Worm (Caenorhabditis elegans): ENCODE measurements around the gene dod-3.

Gene dod-3

DNA sequence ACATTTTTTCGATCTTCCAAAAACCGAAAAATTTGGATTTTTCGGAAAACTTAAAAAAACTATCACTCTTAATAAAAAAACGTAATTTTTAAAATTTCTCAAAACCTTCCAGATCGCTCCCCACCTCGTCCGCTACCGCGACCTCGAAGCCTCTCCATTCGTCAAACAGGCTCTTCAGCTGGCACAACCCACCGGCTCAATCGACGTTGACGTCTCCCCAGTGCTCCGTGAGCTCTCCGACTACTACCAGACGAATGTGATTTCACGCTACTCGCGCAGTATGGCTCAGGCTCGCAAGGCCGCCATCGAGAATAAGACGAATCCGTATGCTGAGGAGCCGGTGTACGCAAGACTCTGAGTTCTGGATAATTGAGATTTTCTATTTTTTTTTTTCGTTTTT lies 24.5 kb downstream of the dod-3 start:
- TF ChIP-seq mab-9 (GFP tag; IDR thresholded peaks at IDR 0.05): no peak
- no peak for TF ChIP-seq efl-1 (optimal IDR thresholded peaks at IDR 0.05)
- TF ChIP-seq efl-1 (GFP tag; optimal IDR thresholded peaks at IDR 0.05 in 1 of 2): peak in 1 of 2 experiments; percentile 71

DNA sequence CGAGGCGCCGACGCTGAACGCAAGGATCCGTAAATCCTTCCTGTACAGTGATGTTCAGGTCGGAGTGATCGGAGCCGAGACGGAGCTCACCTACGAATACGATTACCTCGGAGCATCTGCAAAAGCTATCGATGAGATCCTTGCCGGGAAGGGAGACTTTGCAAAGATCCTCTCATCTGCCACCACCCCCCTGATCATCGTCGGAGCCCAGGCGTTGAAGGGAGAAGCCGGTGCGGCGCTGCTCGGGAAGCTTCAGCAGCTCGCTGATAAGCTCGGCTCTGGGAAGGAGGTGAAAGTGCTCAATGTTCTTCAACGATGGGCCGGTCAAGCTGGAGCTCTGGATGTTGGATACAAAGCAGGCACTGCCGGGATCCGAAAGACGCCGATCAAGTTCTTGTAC lies 27.6 kb downstream of the dod-3 start:
- TF ChIP-seq fkh-10 (GFP tag; optimal IDR thresholded peaks at IDR 0.05) (no peak), dpl-1 (GFP tag; optimal IDR thresholded peaks at IDR 0.05) (no peak), nhr-90 (tag; optimal IDR thresholded peaks at IDR 0.05; ENCODE audit: poor library complexity) (no peak), lin-13 (GFP tag; optimal IDR thresholded peaks at IDR 0.05) (no peak), unc-98 (GFP tag; IDR thresholded peaks at IDR 0.05) (no peak), fkh-4 (tag; optimal IDR thresholded peaks at IDR 0.05; ENCODE audit: borderline replicate concordance) (no peak), C34B4.2 (tag; optimal IDR thresholded peaks at IDR 0.05) (no peak), nhr-28 (tag; optimal IDR thresholded peaks at IDR 0.05) (no peak)

DNA sequence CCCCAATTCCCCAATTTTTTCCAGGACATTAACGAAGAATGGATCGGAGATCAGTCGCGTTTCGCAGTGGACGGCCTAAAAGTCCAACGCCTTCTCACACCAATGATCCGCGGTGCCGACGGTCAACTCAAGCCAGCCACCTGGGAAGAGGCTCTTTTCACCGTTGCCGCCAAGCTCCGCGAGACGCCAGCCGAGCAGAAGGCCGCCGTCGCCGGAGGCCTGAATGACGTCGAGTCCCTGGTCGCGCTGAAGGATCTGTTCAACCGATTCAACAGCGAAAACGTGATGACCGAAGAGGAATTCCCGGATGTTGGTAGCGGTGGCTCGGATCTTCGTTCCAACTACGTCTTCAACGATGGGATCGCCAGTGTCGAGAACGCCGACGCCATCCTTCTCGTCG lies 28.0 kb downstream of the dod-3 start:
- TF ChIP-seq lin-14 (GFP tag; optimal IDR thresholded peaks at IDR 0.05): no peak
- TF ChIP-seq irx-1 (tag; optimal IDR thresholded peaks at IDR 0.05): no peak
- TF ChIP-seq nhr-237 (tag; optimal IDR thresholded peaks at IDR 0.05): no peak
- TF ChIP-seq blmp-1 (tag; optimal IDR thresholded peaks at IDR 0.05): no peak
- TF ChIP-seq egl-27 (tag; optimal IDR thresholded peaks at IDR 0.05): no peak
- TF ChIP-seq nhr-84 (tag; optimal IDR thresholded peaks at IDR 0.05): no peak
- TF ChIP-seq dsc-1 (tag; optimal IDR thresholded peaks at IDR 0.05): no peak
- TF ChIP-seq C16A3.4 (tag; optimal IDR thresholded peaks at IDR 0.05): no peak
- no peak for TF ChIP-seq nhr-20 (tag; optimal IDR thresholded peaks at IDR 0.05)
- TF ChIP-seq hlh-17 (GFP tag; optimal IDR thresholded peaks at IDR 0.05; ENCODE audit: borderline replicate concordance): no peak
- no peak for TF ChIP-seq nhr-47 (tag; optimal IDR thresholded peaks at IDR 0.05)
- TF ChIP-seq aly-2 (tag; optimal IDR thresholded peaks at IDR 0.05): no peak
- no peak for TF ChIP-seq zag-1 (tag; optimal IDR thresholded peaks at IDR 0.05)
- TF ChIP-seq elt-2 (tag; optimal IDR thresholded peaks at IDR 0.05): no peak
- no peak for TF ChIP-seq lin-13 (GFP tag; optimal IDR thresholded peaks at IDR 0.05)
- no peak for TF ChIP-seq unc-86 (tag; optimal IDR thresholded peaks at IDR 0.05)
- no peak for TF ChIP-seq snpc-4 (tag; optimal IDR thresholded peaks at IDR 0.05)
- no peak for TF ChIP-seq alr-1 (tag; optimal IDR thresholded peaks at IDR 0.05; ENCODE audit: borderline replicate concordance)
- no peak for TF ChIP-seq lin-35 (GFP tag; optimal IDR thresholded peaks at IDR 0.05)

DNA sequence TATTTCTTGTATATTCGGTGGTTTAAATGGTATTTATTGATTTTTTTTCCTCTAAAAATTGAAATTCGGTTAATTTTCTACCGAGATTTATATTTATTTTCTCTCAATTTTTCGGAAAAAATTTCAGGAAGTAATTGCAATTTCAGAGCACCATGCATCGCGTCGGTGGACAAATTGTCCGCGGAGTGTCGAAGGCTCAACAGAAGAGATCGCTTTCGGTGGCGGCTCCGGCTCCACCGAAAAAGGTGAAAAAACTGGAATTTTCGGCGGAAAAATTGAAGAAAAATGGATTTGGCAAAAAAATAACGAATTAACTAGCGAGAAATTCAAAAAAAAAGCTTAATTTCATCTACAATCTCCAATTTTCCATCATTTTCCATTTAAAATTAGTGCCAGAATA lies 32.1 kb downstream of the dod-3 start, which contains the start of gene nuo-5:
Gene nuo-5, plus strand, starts transcription at position 147 of the 400 bp plus-strand sequence.
- TF ChIP-seq pqm-1 (tag; optimal IDR thresholded peaks at IDR 0.05) (no peak), mdl-1 (tag; optimal IDR thresholded peaks at IDR 0.05) (no peak), ama-1 (optimal IDR thresholded peaks at IDR 0.05) (no peak), nhr-20 (tag; optimal IDR thresholded peaks at IDR 0.05) (no peak), ets-5 (GFP tag; IDR thresholded peaks at IDR 0.05) (no peak), lin-14 (GFP tag; optimal IDR thresholded peaks at IDR 0.05) (no peak), tlp-1 (tag; optimal IDR thresholded peaks at IDR 0.05) (no peak), swsn-7 (tag; optimal IDR thresholded peaks at IDR 0.05) (no peak), fkh-4 (tag; optimal IDR thresholded peaks at IDR 0.05; ENCODE audit: borderline replicate concordance) (no peak), aly-2 (tag; optimal IDR thresholded peaks at IDR 0.05) (no peak), ztf-4 (tag; optimal IDR thresholded peaks at IDR 0.05) (no peak)

DNA sequence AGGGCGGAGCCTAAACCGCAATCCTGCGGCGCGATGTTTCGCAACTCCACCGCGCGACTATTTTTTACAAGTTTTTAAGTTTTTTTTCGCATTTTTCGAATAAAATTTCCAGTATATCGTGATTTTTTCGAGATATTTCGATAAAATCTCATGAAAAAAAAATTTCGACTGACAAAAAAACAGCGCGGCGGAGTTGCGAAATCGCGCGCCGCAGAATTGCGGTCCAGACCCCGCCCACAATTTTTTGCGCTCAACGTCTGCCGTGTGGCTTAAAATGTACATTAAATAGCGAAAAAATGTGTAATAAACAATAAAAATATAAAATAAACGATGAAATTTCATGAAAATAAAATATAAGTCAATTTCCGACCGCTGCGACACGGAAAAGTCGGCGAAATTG lies 33.2 kb downstream of the dod-3 start:
- TF ChIP-seq pag-3 (tag; optimal IDR thresholded peaks at IDR 0.05; ENCODE audit: borderline replicate concordance, insufficient read depth): no peak
- no peak for TF ChIP-seq nhr-28 (tag; optimal IDR thresholded peaks at IDR 0.05)
- TF ChIP-seq unc-86 (tag; optimal IDR thresholded peaks at IDR 0.05): no peak
- no peak for TF ChIP-seq F16B12.6 (tag; optimal IDR thresholded peaks at IDR 0.05)
- no peak for TF ChIP-seq hlh-4 (tag; optimal IDR thresholded peaks at IDR 0.05)
- no peak for TF ChIP-seq lin-14 (GFP tag; optimal IDR thresholded peaks at IDR 0.05)
- no peak for TF ChIP-seq hpl-2 (GFP tag; optimal IDR thresholded peaks at IDR 0.05)
- no peak for TF ChIP-seq nhr-12 (tag; optimal IDR thresholded peaks at IDR 0.05)
- no peak for TF ChIP-seq nhr-11 (tag; optimal IDR thresholded peaks at IDR 0.05)
- no peak for TF ChIP-seq rnt-1 (tag; optimal IDR thresholded peaks at IDR 0.05)
- TF ChIP-seq C04F5.9 (tag; optimal IDR thresholded peaks at IDR 0.05): no peak
- TF ChIP-seq unc-62 (GFP tag; optimal IDR thresholded peaks at IDR 0.05): no peak
- no peak for TF ChIP-seq efl-1 (optimal IDR thresholded peaks at IDR 0.05)
- TF ChIP-seq efl-1 (GFP tag; optimal IDR thresholded peaks at IDR 0.05 in 1 of 2): no peak
- TF ChIP-seq irx-1 (tag; optimal IDR thresholded peaks at IDR 0.05): no peak
- no peak for TF ChIP-seq blmp-1 (tag; optimal IDR thresholded peaks at IDR 0.05)
- no peak for TF ChIP-seq hlh-17 (GFP tag; optimal IDR thresholded peaks at IDR 0.05; ENCODE audit: borderline replicate concordance)

All from whole organism, L1 larva.